Fruit fly (Drosophila melanogaster) whole organism, embryonic: Measurements from ENCODE around the gene CG46059.

Experiments used
- CG10321 ChIP-seq: fragments of 200-800 bp; sonication (Bioruptor generic); IDR thresholded peaks from 2 replicates; pipeline ENCODE4 v1.3.6; 2022; ENCODE audit warnings: missing biosample characterization, missing genetic modification characterization
- CG10366 ChIP-seq: fragments of 200-800 bp; sonication (Bioruptor generic); IDR thresholded peaks from 2 replicates; pipeline ENCODE4 v1.3.6; 2022; ENCODE audit warnings: missing biosample characterization, missing genetic modification characterization
- CG10543 ChIP-seq: fragments of 200-800 bp; sonication (Bioruptor generic); optimal IDR thresholded peaks from 3 replicates; lab custom pipeline; 2017; ENCODE audit warnings: missing biosample characterization, mild to moderate bottlenecking, missing genetic modification characterization, moderate library complexity
- CG11085 ChIP-seq: fragments of 200-800 bp; sonication (Bioruptor generic); IDR thresholded peaks from 2 replicates; pipeline ENCODE4 v1.3.6; 2022; ENCODE audit warnings: missing biosample characterization, missing genetic modification characterization
- CG11093 ChIP-seq: fragments of 200-800 bp; sonication (Bioruptor generic); IDR thresholded peaks from 3 replicates; pipeline ENCODE4 v1.3.6; 2022; ENCODE audit warnings: missing biosample characterization, missing genetic modification characterization
- CG11247 ChIP-seq: fragments of 200-800 bp; sonication (Bioruptor generic); IDR thresholded peaks from 2 replicates; pipeline ENCODE4 v1.3.6; 2022; ENCODE audit warnings: missing biosample characterization, missing genetic modification characterization
- CG11695 ChIP-seq: fragments of 200-800 bp; sonication (Bioruptor generic); IDR thresholded peaks from 3 replicates; pipeline ENCODE4 v1.3.6; 2022; ENCODE audit warnings: missing biosample characterization, missing genetic modification characterization
- CG15011 ChIP-seq: fragments of 200-800 bp; sonication (Bioruptor generic); optimal IDR thresholded peaks from 3 replicates; lab custom pipeline; 2018; ENCODE audit warnings: missing biosample characterization, mild to moderate bottlenecking, missing genetic modification characterization
- CG15269 ChIP-seq: fragments of 200-800 bp; sonication (Bioruptor generic); optimal IDR thresholded peaks from 2 replicates; lab custom pipeline; 2018; ENCODE audit warnings: missing biosample characterization, mild to moderate bottlenecking, missing genetic modification characterization, moderate library complexity
- CG16863 ChIP-seq: fragments of 200-800 bp; sonication (Bioruptor generic); optimal IDR thresholded peaks from 3 replicates; lab custom pipeline; 2016; ENCODE audit warnings: missing biosample characterization, missing genetic modification characterization
- CG1832 ChIP-seq: fragments of 200-800 bp; sonication (Bioruptor generic); optimal IDR thresholded peaks from 2 replicates; lab custom pipeline; 2017; ENCODE audit warnings: missing biosample characterization, mild to moderate bottlenecking, missing genetic modification characterization, inconsistent platforms
- CG32772 ChIP-seq: fragments of 200-800 bp; sonication (Bioruptor generic); IDR thresholded peaks from 2 replicates; pipeline ENCODE4 v1.3.6; 2022; ENCODE audit warnings: missing biosample characterization, missing genetic modification characterization
- CG6683 ChIP-seq: fragments of 200-800 bp; sonication (Bioruptor generic); optimal IDR thresholded peaks from 2 replicates; lab custom pipeline; 2017; ENCODE audit warnings: missing biosample characterization, mild to moderate bottlenecking, missing genetic modification characterization, missing genetic modification reagents
- CG7745 ChIP-seq: fragments of 200-800 bp; sonication (Bioruptor generic); optimal IDR thresholded peaks from 2 replicates; lab custom pipeline; 2018; ENCODE audit warnings: missing biosample characterization, mild to moderate bottlenecking, missing genetic modification characterization, moderate library complexity
- CG9609 ChIP-seq: fragments of 200-800 bp; sonication (Bioruptor generic); optimal IDR thresholded peaks from 3 replicates; lab custom pipeline; 2016; ENCODE audit warnings: missing biosample characterization, missing genetic modification characterization
- CG9797 ChIP-seq: fragments of 200-800 bp; sonication (Bioruptor generic); optimal IDR thresholded peaks from 3 replicates; lab custom pipeline; 2018; ENCODE audit warnings: missing biosample characterization, mild to moderate bottlenecking, missing genetic modification characterization
- CoRest ChIP-seq: fragments of 200-800 bp; sonication (Bioruptor generic); optimal IDR thresholded peaks from 3 replicates; lab custom pipeline; 2018; ENCODE audit warnings: missing biosample characterization, mild to moderate bottlenecking, missing genetic modification characterization, moderate library complexity
- CrebB ChIP-seq: fragments of 200-800 bp; sonication (Bioruptor generic); optimal IDR thresholded peaks from 3 replicates; lab custom pipeline; 2018; ENCODE audit warnings: missing biosample characterization, mild to moderate bottlenecking, missing genetic modification characterization
- Dbx ChIP-seq: fragments of 200-800 bp; sonication (Bioruptor generic); IDR thresholded peaks from 3 replicates; pipeline ENCODE4 v1.3.6; 2022; ENCODE audit warnings: missing biosample characterization, missing genetic modification characterization
- GATAe ChIP-seq: fragments of 200-800 bp; sonication (Bioruptor generic); conservative IDR thresholded peaks from 2 replicates; pipeline ENCODE4 v1.3.6; 2022; ENCODE audit warnings: missing biosample characterization, missing genetic modification characterization
- Hr78 ChIP-seq, 2 experiments: fragments of 200-800 bp in 1 of 2; fragments of >200 bp in 1 of 2; sonication (Bioruptor generic) in 1 of 2; optimal IDR thresholded peaks; 2 replicates each; lab custom pipeline; 2017 to 2019; ENCODE audit warnings: missing biosample characterization in 2 of 2, missing genetic modification characterization in 2 of 2, mild to moderate bottlenecking in 1 of 2, moderate library complexity in 1 of 2
- MTF-1 ChIP-seq: fragments of 200-800 bp; sonication (Bioruptor generic); optimal IDR thresholded peaks from 2 replicates; lab custom pipeline; 2018; ENCODE audit warnings: missing biosample characterization, mild to moderate bottlenecking, missing genetic modification characterization, borderline replicate concordance
- Med ChIP-seq: fragments of 200-800 bp; sonication (Bioruptor generic); peaks from one replicate; lab custom pipeline; 2016; ENCODE audit warnings: missing biosample characterization, missing genetic modification characterization, mild to moderate bottlenecking, inconsistent platforms, moderate library complexity
- Scr ChIP-seq: fragments of 200-800 bp; sonication (Bioruptor generic); IDR thresholded peaks from 2 replicates; pipeline ENCODE4 v1.3.6; 2022; ENCODE audit warnings: missing biosample characterization, missing genetic modification characterization; ENCODE audit not compliant: partially characterized antibody
- amos ChIP-seq: fragments of 200-800 bp; sonication (Bioruptor generic); IDR thresholded peaks from 2 replicates; pipeline ENCODE4 v1.3.6; 2022; ENCODE audit warnings: missing biosample characterization, missing genetic modification characterization; ENCODE audit not compliant: partially characterized antibody
- btn ChIP-seq: fragments of 200-800 bp; sonication (Bioruptor generic); optimal IDR thresholded peaks from 2 replicates; lab custom pipeline; 2016; ENCODE audit warnings: missing biosample characterization, missing genetic modification characterization
- cad ChIP-seq: fragments of >200 bp; optimal IDR thresholded peaks from 2 replicates; lab custom pipeline; 2017; ENCODE audit warnings: missing biosample characterization, missing genetic modification characterization
- ci ChIP-seq: fragments of 200-800 bp; sonication (Bioruptor generic); IDR thresholded peaks from 3 replicates; pipeline ENCODE4 v1.3.6; 2022; ENCODE audit warnings: missing biosample characterization, missing genetic modification characterization
- crol ChIP-seq: fragments of 200-800 bp; sonication (Bioruptor generic); IDR thresholded peaks from 2 replicates; pipeline ENCODE4 v1.3.6; 2022; ENCODE audit warnings: missing biosample characterization, missing genetic modification characterization
- cwo ChIP-seq: fragments of 200-800 bp; sonication (Bioruptor generic); optimal IDR thresholded peaks from 3 replicates; lab custom pipeline; 2017; ENCODE audit warnings: missing biosample characterization, missing genetic modification characterization, mild to moderate bottlenecking, moderate library complexity, missing genetic modification reagents
- dmrt11E ChIP-seq: fragments of 200-800 bp; sonication (Bioruptor generic); optimal IDR thresholded peaks from 3 replicates; lab custom pipeline; 2018; ENCODE audit warnings: missing biosample characterization, mild to moderate bottlenecking, missing genetic modification characterization, moderate library complexity
- esg ChIP-seq: fragments of 200-800 bp; sonication (Bioruptor generic); conservative IDR thresholded peaks from 2 replicates; pipeline ENCODE4 v1.3.6; 2022; ENCODE audit warnings: missing biosample characterization, missing genetic modification characterization
- ewg ChIP-seq: fragments of 200-800 bp; sonication (Bioruptor generic); optimal IDR thresholded peaks from 3 replicates; lab custom pipeline; 2017; ENCODE audit warnings: mild to moderate bottlenecking, missing biosample characterization, missing genetic modification reagents, missing genetic modification characterization
- ftz-f1 ChIP-seq: fragments of 200-800 bp; sonication (Bioruptor generic); optimal IDR thresholded peaks from 2 replicates; lab custom pipeline; 2016; ENCODE audit warnings: missing biosample characterization, missing genetic modification characterization
- gt ChIP-seq: fragments of 200-800 bp; sonication (Bioruptor generic); IDR thresholded peaks from 2 replicates; pipeline ENCODE4 v1.3.6; 2022; ENCODE audit warnings: missing biosample characterization, missing genetic modification characterization
- klu ChIP-seq: fragments of 200-800 bp; sonication (Bioruptor generic); IDR thresholded peaks from 2 replicates; pipeline ENCODE4 v1.3.6; 2022; ENCODE audit warnings: missing biosample characterization, missing genetic modification characterization
- lmd ChIP-seq: fragments of 200-800 bp; sonication (Bioruptor generic); IDR thresholded peaks from 2 replicates; pipeline ENCODE4 v1.3.6; 2022; ENCODE audit warnings: missing biosample characterization, missing genetic modification characterization
- peb ChIP-seq: fragments of 200-800 bp; sonication (Bioruptor generic); IDR thresholded peaks from 2 replicates; pipeline ENCODE4 v1.3.6; 2022; ENCODE audit warnings: missing biosample characterization, missing genetic modification characterization
- pnt ChIP-seq: fragments of 200-800 bp; sonication (Bioruptor generic); optimal IDR thresholded peaks from 3 replicates; lab custom pipeline; 2016; ENCODE audit warnings: missing biosample characterization, missing genetic modification characterization
- row ChIP-seq: fragments of 200-800 bp; sonication (Bioruptor generic); IDR thresholded peaks from 3 replicates; pipeline ENCODE4 v1.3.6; 2022; ENCODE audit warnings: missing biosample characterization, missing genetic modification characterization
- seq ChIP-seq: fragments of 200-800 bp; sonication (Bioruptor generic); IDR thresholded peaks from 2 replicates; pipeline ENCODE4 v1.3.6; 2022; ENCODE audit warnings: missing biosample characterization, missing genetic modification characterization
- slp2 ChIP-seq: fragments of 200-800 bp; sonication (Bioruptor generic); optimal IDR thresholded peaks from 2 replicates; lab custom pipeline; 2016; ENCODE audit warnings: missing biosample characterization, missing genetic modification characterization
- tap ChIP-seq: fragments of 200-800 bp; optimal IDR thresholded peaks from 3 replicates; lab custom pipeline; 2019; ENCODE audit warnings: missing biosample characterization, mild to moderate bottlenecking, missing genetic modification characterization, moderate library complexity
- zen ChIP-seq: fragments of 200-800 bp; sonication (Bioruptor generic); optimal IDR thresholded peaks from 3 replicates; lab custom pipeline; 2018; ENCODE audit warnings: missing biosample characterization, mild to moderate bottlenecking, missing genetic modification characterization, moderate library complexity
- zen2 ChIP-seq: fragments of 200-800 bp; sonication (Bioruptor generic); IDR thresholded peaks from 3 replicates; pipeline ENCODE4 v1.3.6; 2022; ENCODE audit warnings: missing biosample characterization, missing genetic modification characterization; ENCODE audit not compliant: partially characterized antibody

CG46059 gene

dm6 chr2L:19141435-19142126, 42.0 kb downstream of the CG46059 start (continued):
- TF ChIP-seq CG10543 (GFP tag; lab: Kevin White, UChicago) (peak; percentile 59), MTF-1 (GFP tag; lab: Kevin White, UChicago) (no peak), CoRest (tag; lab: Kevin White, UChicago) (peak; percentile 87), zen2 (GFP tag; lab: Robert Waterston, UW) (no peak), CG15269 (peak; percentile 77), ftz-f1 (GFP tag; lab: Kevin White, UChicago) (no peak), Med (GFP tag; lab: Kevin White, UChicago) (peak; percentile 94), zen (tag; lab: Kevin White, UChicago) (peak; percentile 46), CG1832 (GFP tag; lab: Kevin White, UChicago) (peak; percentile 42), dmrt11E (tag; lab: Kevin White, UChicago) (peak; percentile 79), tap (tag; lab: Kevin White, UChicago) (peak; percentile 55), cwo (GFP tag; lab: Kevin White, UChicago) (peak; percentile 63), esg (GFP tag; lab: Robert Waterston, UW) (peak; percentile 50; the same call in 1 of the 2 replicates), ci (GFP tag; lab: Robert Waterston, UW) (no peak), crol (GFP tag; lab: Robert Waterston, UW) (peak; percentile 69; the same call in 1 of the 2 replicates), CG9609 (peak; percentile 50), Hr78 (GFP tag; optimal IDR thresholded peaks at IDR 0.05; lab: Kevin White, UChicago) (peak in 1 of 2 experiments; percentile 5), btn (GFP tag; lab: Kevin White, UChicago) (no peak), gt (GFP tag; lab: Robert Waterston, UW) (no peak), row (GFP tag; lab: Robert Waterston, UW) (peak; percentile 57; the same call in 2 of the 3 replicates), slp2 (GFP tag; lab: Kevin White, UChicago) (peak; percentile 48), CG6683 (GFP tag; lab: Kevin White, UChicago) (peak; percentile 30), Dbx (GFP tag; lab: Robert Waterston, UW) (peak; percentile 51; the same call in 1 of the 3 replicates), lmd (GFP tag; lab: Robert Waterston, UW) (peak; percentile 73), GATAe (no peak), CG7745 (tag; lab: Kevin White, UChicago) (no peak), CG11085 (GFP tag; lab: Robert Waterston, UW) (no peak), seq (no peak), CG11093 (GFP tag; lab: Robert Waterston, UW) (no peak), ewg (GFP tag; lab: Kevin White, UChicago) (peak; percentile 51), pnt (peak; percentile 63), CG15011 (GFP tag; lab: Kevin White, UChicago) (peak; percentile 63), CG11247 (GFP tag; lab: Robert Waterston, UW) (peak; percentile 65), CG32772 (GFP tag; lab: Robert Waterston, UW) (no peak), CrebB (tag; lab: Kevin White, UChicago) (peak; percentile 48), amos (GFP tag; lab: Robert Waterston, UW) (no peak), CG10366 (peak; percentile 27; the same call in 1 of the 2 replicates), Scr (no peak), CG9797 (GFP tag; lab: Kevin White, UChicago) (no peak), cad (GFP tag; lab: Kevin White, UChicago) (no peak), CG10321 (GFP tag; lab: Robert Waterston, UW) (no peak), CG16863 (peak; percentile 45), klu (GFP tag; lab: Robert Waterston, UW) (peak; percentile 23; the same call in 1 of the 2 replicates), CG11695 (GFP tag; lab: Robert Waterston, UW) (peak; percentile 73; the same call in 1 of the 3 replicates), peb (no peak)
